Worm (Caenorhabditis elegans) whole organism, L3 larva: ENCODE data around the gene F58F9.4.

ENCODE experiments used
- ZK546.5 ChIP-seq: sonication (generic microtip); optimal IDR thresholded peaks from 2 replicates; lab custom pipeline; 2017; ENCODE audit warnings: missing biosample characterization, missing genetic modification characterization
- ama-1 ChIP-seq: fragments of 150-350 bp; optimal IDR thresholded peaks from 2 replicates; lab custom pipeline; 2018
- ceh-28 ChIP-seq: fragments of 150-350 bp; optimal IDR thresholded peaks from 2 replicates; lab custom pipeline; 2014; ENCODE audit warnings: missing biosample characterization, missing genetic modification reagents, missing genetic modification characterization
- ceh-9 ChIP-seq: sonication (generic microtip); optimal IDR thresholded peaks from 2 replicates; lab custom pipeline; 2018; ENCODE audit warnings: missing biosample characterization, missing genetic modification characterization
- daf-12 ChIP-seq: fragments of 150-350 bp; optimal IDR thresholded peaks from 2 replicates; lab custom pipeline; 2014; ENCODE audit warnings: missing biosample characterization, missing genetic modification reagents, missing genetic modification characterization
- egl-5 ChIP-seq: fragments of 150-350 bp; optimal IDR thresholded peaks from 2 replicates; lab custom pipeline; 2017; ENCODE audit warnings: missing biosample characterization, missing genetic modification reagents, missing genetic modification characterization, inconsistent platforms
- elt-2 ChIP-seq: sonication (generic microtip); optimal IDR thresholded peaks from 2 replicates; lab custom pipeline; 2016; ENCODE audit warnings: missing genetic modification reagents, mild to moderate bottlenecking, missing genetic modification characterization, missing compliant biosample characterization
- elt-3 ChIP-seq, 3 experiments: fragments of 150-350 bp in 1 of 3; sonication (generic microtip) in 2 of 3; optimal IDR thresholded peaks; 2 replicates in 2 of 3; 4 replicates in 1 of 3; lab custom pipeline; 2014 to 2017; ENCODE audit warnings: missing biosample characterization in 3 of 3, missing genetic modification characterization in 3 of 3
- eor-1 ChIP-seq, 2 experiments: fragments of 150-350 bp; optimal IDR thresholded peaks; 2 replicates each; lab custom pipeline; 2014 to 2018; ENCODE audit warnings: missing biosample characterization in 2 of 2, missing genetic modification characterization in 2 of 2
- fos-1 ChIP-seq: fragments of 150-350 bp; optimal IDR thresholded peaks from 2 replicates; lab custom pipeline; 2014; ENCODE audit warnings: missing biosample characterization, missing genetic modification characterization
- hmg-11 ChIP-seq: sonication (generic microtip); optimal IDR thresholded peaks from 2 replicates; lab custom pipeline; 2016; ENCODE audit warnings: missing genetic modification characterization, missing compliant biosample characterization
- jun-1 ChIP-seq: fragments of 150-350 bp; optimal IDR thresholded peaks from 2 replicates; lab custom pipeline; 2014; ENCODE audit warnings: missing biosample characterization, missing genetic modification reagents, missing genetic modification characterization
- lin-15B ChIP-seq: fragments of 150-350 bp; optimal IDR thresholded peaks from 2 replicates; lab custom pipeline; 2014; ENCODE audit warnings: missing biosample characterization, missing genetic modification characterization
- lsy-12 ChIP-seq: sonication (generic microtip); optimal IDR thresholded peaks from 2 replicates; lab custom pipeline; 2016; ENCODE audit warnings: mild to moderate bottlenecking, missing genetic modification characterization, missing compliant biosample characterization
- mml-1 ChIP-seq: fragments of 150-350 bp; sonication (generic microtip); optimal IDR thresholded peaks from 3 replicates; lab custom pipeline; 2014; ENCODE audit warnings: missing biosample characterization, missing genetic modification characterization
- nfya-1 ChIP-seq: sonication (generic microtip); optimal IDR thresholded peaks from 2 replicates; lab custom pipeline; 2017; ENCODE audit warnings: missing genetic modification characterization, mild to moderate bottlenecking, missing compliant biosample characterization, antibody characterized with exemption, moderate library complexity; ENCODE audit not compliant: insufficient read depth
- nhr-12 ChIP-seq: fragments of 150-350 bp; optimal IDR thresholded peaks from 2 replicates; lab custom pipeline; 2014; ENCODE audit warnings: missing biosample characterization, missing genetic modification characterization
- nhr-23 ChIP-seq: fragments of 150-350 bp; optimal IDR thresholded peaks from 2 replicates; lab custom pipeline; 2014; ENCODE audit warnings: missing biosample characterization, missing genetic modification reagents, missing genetic modification characterization
- nhr-237 ChIP-seq: fragments of 150-350 bp; optimal IDR thresholded peaks from 2 replicates; lab custom pipeline; 2014; ENCODE audit warnings: missing biosample characterization, missing genetic modification characterization
- nhr-25 ChIP-seq: sonication (generic microtip); optimal IDR thresholded peaks from 2 replicates; lab custom pipeline; 2017; ENCODE audit warnings: missing biosample characterization, missing genetic modification characterization
- nhr-28 ChIP-seq: fragments of 150-350 bp; optimal IDR thresholded peaks from 2 replicates; lab custom pipeline; 2014; ENCODE audit warnings: missing biosample characterization, missing genetic modification characterization
- nhr-76 ChIP-seq: fragments of 150-350 bp; sonication (generic microtip); optimal IDR thresholded peaks from 5 replicates; lab custom pipeline; 2014; ENCODE audit warnings: missing biosample characterization, missing genetic modification characterization
- nhr-77 ChIP-seq: fragments of 150-350 bp; optimal IDR thresholded peaks from 2 replicates; lab custom pipeline; 2014; ENCODE audit warnings: missing biosample characterization, missing genetic modification characterization
- pha-4 ChIP-seq: fragments of 150-350 bp; optimal IDR thresholded peaks from 2 replicates; lab custom pipeline; 2014; ENCODE audit warnings: missing biosample characterization, missing genetic modification reagents, missing genetic modification characterization
- pqm-1 ChIP-seq: fragments of 150-350 bp; optimal IDR thresholded peaks from 2 replicates; lab custom pipeline; 2017; ENCODE audit warnings: missing biosample characterization, missing genetic modification characterization, inconsistent platforms
- sea-2 ChIP-seq: fragments of 150-350 bp; sonication (generic microtip); optimal IDR thresholded peaks from 4 replicates; lab custom pipeline; 2014; ENCODE audit warnings: missing biosample characterization, missing genetic modification reagents, missing genetic modification characterization
- snpc-4 ChIP-seq: fragments of 150-350 bp; optimal IDR thresholded peaks from 2 replicates; lab custom pipeline; 2014; ENCODE audit warnings: missing biosample characterization, missing genetic modification characterization
- tbx-2 ChIP-seq: sonication (generic microtip); optimal IDR thresholded peaks from 2 replicates; lab custom pipeline; 2016; ENCODE audit warnings: mild to moderate bottlenecking, missing genetic modification characterization, missing compliant biosample characterization
- unc-39 ChIP-seq: sonication (generic microtip); optimal IDR thresholded peaks from 4 replicates; lab custom pipeline; 2017; ENCODE audit warnings: missing biosample characterization, missing genetic modification characterization
- unc-62 ChIP-seq: fragments of 150-350 bp; sonication (generic microtip); optimal IDR thresholded peaks from 4 replicates; lab custom pipeline; 2014; ENCODE audit warnings: missing biosample characterization, missing genetic modification reagents, missing genetic modification characterization
- zag-1 ChIP-seq: fragments of 150-350 bp; optimal IDR thresholded peaks from 2 replicates; lab custom pipeline; 2014; ENCODE audit warnings: missing biosample characterization, missing genetic modification characterization
- ztf-11 ChIP-seq: fragments of 150-350 bp; optimal IDR thresholded peaks from 2 replicates; lab custom pipeline; 2014; ENCODE audit warnings: missing biosample characterization, missing genetic modification characterization
- ztf-4 ChIP-seq: fragments of 150-350 bp; optimal IDR thresholded peaks from 2 replicates; lab custom pipeline; 2014; ENCODE audit warnings: missing biosample characterization, missing genetic modification characterization

F58F9.4 gene

DNA sequence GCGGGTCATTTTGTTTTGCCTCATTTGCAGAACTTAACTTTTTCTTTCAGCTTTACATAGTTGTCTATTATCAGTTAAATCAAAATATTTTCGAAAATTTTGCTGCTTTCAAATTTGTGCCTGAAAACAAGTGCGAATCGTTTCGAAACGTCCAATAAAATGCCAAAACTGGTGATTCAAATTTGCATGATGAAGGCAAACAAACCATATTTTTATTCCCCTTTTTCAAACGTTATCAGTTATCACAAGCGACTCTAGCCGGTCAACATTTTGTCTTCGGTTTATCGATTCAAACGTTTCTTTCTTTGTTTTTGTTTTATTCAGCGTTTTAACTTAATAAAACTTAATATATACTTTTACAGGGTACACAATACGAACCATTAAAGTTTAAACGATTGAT, 20.2 kb upstream of the F58F9.4 start, which contains the start of the genes ugt-24 and C49A9.6:
Gene ugt-24, minus strand, starts transcription at position 147 of the 400 bp plus-strand sequence.
Gene C49A9.6, plus strand, starts transcription at position 363 of the 400 bp plus-strand sequence.
- no peak for TF ChIP-seq elt-3 (tag; optimal IDR thresholded peaks at IDR 0.05; lab: Kevin White, UChicago)
- TF ChIP-seq jun-1 (tag; lab: Kevin White, UChicago) = no peak
- no peak for TF ChIP-seq snpc-4 (tag; lab: Kevin White, UChicago)
- no peak for TF ChIP-seq unc-39 (tag; lab: Kevin White, UChicago)
- TF ChIP-seq lin-15B = no peak
- no peak for TF ChIP-seq ztf-4 (tag; lab: Kevin White, UChicago)
- no peak for TF ChIP-seq lsy-12 (tag; lab: Kevin White, UChicago)
- TF ChIP-seq egl-5 (tag; lab: Kevin White, UChicago) = no peak
- no peak for TF ChIP-seq mml-1 (tag; lab: Kevin White, UChicago)
- TF ChIP-seq nhr-28 (tag; lab: Kevin White, UChicago) = no peak
- TF ChIP-seq pqm-1 (tag; lab: Kevin White, UChicago) = peak; percentile 59
- no peak for TF ChIP-seq nhr-12 (tag; lab: Kevin White, UChicago)
- TF ChIP-seq fos-1 (tag; lab: Kevin White, UChicago) = no peak
- TF ChIP-seq pha-4 (tag; lab: Kevin White, UChicago) = peak; percentile 66
- TF ChIP-seq ztf-11 (tag; lab: Kevin White, UChicago) = no peak
- no peak for TF ChIP-seq ZK546.5 (tag; lab: Kevin White, UChicago)
- TF ChIP-seq elt-2 (tag; lab: Kevin White, UChicago) = peak; percentile 71
- no peak for TF ChIP-seq nhr-76
- TF ChIP-seq sea-2 = no peak
- no peak for TF ChIP-seq unc-62 (GFP tag; lab: Kevin White, UChicago)
- no peak for TF ChIP-seq tbx-2 (tag; lab: Kevin White, UChicago)

DNA sequence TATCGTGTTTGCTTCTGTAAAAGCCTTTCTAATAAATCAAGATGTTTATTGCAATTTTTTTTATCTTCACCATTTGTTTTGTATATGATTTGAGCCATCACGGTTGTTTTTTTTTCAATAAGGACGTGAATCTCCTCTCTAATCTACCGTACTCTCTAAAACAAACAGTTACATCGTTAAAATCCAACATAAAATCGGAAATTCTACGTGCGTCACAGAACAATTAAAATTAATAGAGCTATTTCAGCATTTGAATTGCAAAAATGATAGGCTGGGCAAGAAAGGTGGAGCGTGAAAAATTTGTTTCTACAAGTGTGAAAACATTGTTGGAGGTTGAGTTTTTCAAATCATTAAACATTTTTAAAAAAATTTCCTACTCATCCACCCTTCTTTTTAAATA, 17.4 kb upstream of the F58F9.4 start, which contains the start of gene C49A9.5:
Gene C49A9.5, plus strand, starts transcription at position 271 of the 400 bp plus-strand sequence.
- TF ChIP-seq ama-1 (lab: Kevin White, UChicago) = no peak
- peak; percentile 37 for TF ChIP-seq elt-2 (tag; lab: Kevin White, UChicago)

DNA sequence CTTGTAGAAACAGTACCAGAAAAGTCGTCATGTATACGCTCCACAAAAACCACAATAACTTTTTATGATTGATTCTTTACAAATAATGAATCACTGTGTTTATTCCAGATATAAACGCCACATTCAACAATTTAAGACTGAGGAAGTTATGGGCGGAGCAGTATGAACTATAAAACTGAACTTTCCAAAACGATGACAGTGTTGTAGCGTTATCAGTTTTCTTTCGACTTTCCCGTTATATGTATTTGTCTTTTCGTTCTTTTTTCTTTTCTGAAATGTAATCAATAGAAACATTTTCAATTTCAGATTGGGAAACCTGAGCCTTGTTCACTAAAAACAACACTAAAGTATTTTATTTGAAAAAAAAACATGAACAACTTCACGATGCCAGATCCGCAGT, 13.8 kb upstream of the F58F9.4 start, which contains the start of gene C49A9.9:
Gene C49A9.9, plus strand, starts transcription at position 307 of the 400 bp plus-strand sequence.
- TF ChIP-seq pqm-1 (tag; lab: Kevin White, UChicago) (peak; percentile 58), nhr-23 (tag; lab: Kevin White, UChicago) (no peak), nhr-237 (no peak), hmg-11 (tag; lab: Kevin White, UChicago) (no peak), fos-1 (tag; lab: Kevin White, UChicago) (no peak), daf-12 (tag; lab: Kevin White, UChicago) (no peak), ceh-9 (tag; lab: Kevin White, UChicago) (no peak), ama-1 (lab: Kevin White, UChicago) (no peak), ZK546.5 (tag; lab: Kevin White, UChicago) (no peak), lsy-12 (tag; lab: Kevin White, UChicago) (no peak), pha-4 (tag; lab: Kevin White, UChicago) (peak; percentile 45), nhr-25 (tag; lab: Kevin White, UChicago) (no peak), snpc-4 (tag; lab: Kevin White, UChicago) (no peak), nfya-1 (no peak), elt-2 (tag; lab: Kevin White, UChicago) (peak; percentile 56), unc-62 (GFP tag; lab: Kevin White, UChicago) (no peak)

DNA sequence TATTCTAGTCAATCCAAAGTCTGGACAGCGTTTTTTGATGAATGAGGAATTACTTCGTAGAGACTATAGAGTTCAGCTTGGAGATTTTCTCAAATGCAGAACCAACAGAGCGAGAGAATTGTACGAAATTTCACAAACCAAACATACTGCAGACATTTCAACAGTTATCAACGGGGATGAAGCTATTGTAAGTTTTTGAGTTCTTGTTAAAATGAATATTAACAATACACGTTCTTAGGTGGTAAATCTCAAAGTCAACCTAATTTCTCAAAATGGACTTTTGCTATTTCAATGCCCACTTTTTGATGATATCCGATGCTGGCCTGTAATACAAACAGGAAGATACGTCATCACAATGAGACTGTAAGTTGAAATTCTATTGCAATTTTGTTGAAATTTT, 13.3 kb upstream of the F58F9.4 start:
- TF ChIP-seq zag-1 (no peak), elt-3 (tag; optimal IDR thresholded peaks at IDR 0.05; lab: Kevin White, UChicago) (no peak), pqm-1 (tag; lab: Kevin White, UChicago) (no peak), eor-1 (tag; optimal IDR thresholded peaks at IDR 0.05; lab: Kevin White, UChicago) (no peak), lsy-12 (tag; lab: Kevin White, UChicago) (no peak), ceh-9 (tag; lab: Kevin White, UChicago) (no peak), lin-15B (no peak), elt-2 (tag; lab: Kevin White, UChicago) (no peak), unc-39 (tag; lab: Kevin White, UChicago) (no peak), ceh-28 (tag; lab: Kevin White, UChicago) (no peak)

DNA sequence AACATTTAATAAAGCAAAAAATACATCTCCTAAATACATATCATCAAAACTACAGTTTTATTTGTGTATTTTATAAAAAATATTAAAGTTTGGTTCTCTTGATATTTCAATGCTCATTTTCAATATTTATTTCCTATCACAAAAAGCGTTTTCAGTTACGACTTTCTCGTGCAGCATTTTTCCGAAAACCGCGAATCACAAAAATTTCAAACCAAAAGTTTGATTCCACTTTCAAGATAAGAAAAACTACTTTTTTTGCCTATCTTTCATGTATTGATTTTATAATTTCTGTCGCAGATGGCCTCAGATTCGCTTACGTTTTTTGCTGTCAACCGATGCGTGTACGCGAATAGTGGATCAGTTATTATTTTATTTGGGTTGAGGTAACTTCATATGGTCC, 11.4 kb upstream of the F58F9.4 start, which contains the start of gene C49A9.4:
Gene C49A9.4, plus strand, starts transcription at position 265 of the 400 bp plus-strand sequence.
- no peak for TF ChIP-seq nhr-77 (tag; lab: Kevin White, UChicago)
- no peak for TF ChIP-seq ama-1 (lab: Kevin White, UChicago)
- TF ChIP-seq elt-2 (tag; lab: Kevin White, UChicago) = peak; percentile 73
- TF ChIP-seq pqm-1 (tag; lab: Kevin White, UChicago) = peak; percentile 39
- no peak for TF ChIP-seq daf-12 (tag; lab: Kevin White, UChicago)
